Worm (Caenorhabditis elegans): ENCODE data around the gene W06H8.2.

W06H8.2 gene

ce11 chrV:6212566-6212965 is 6.0 kb downstream of the W06H8.2 start:
- TF ChIP-seq mml-1 (tag; optimal IDR thresholded peaks at IDR 0.05): no peak
- no peak for TF ChIP-seq ceh-28 (tag; optimal IDR thresholded peaks at IDR 0.05)
- TF ChIP-seq ceh-16 (tag; optimal IDR thresholded peaks at IDR 0.05): no peak
- no peak for TF ChIP-seq zag-1 (tag; optimal IDR thresholded peaks at IDR 0.05)
- TF ChIP-seq unc-62 (GFP tag; optimal IDR thresholded peaks at IDR 0.05): no peak
- TF ChIP-seq nhr-12 (tag; optimal IDR thresholded peaks at IDR 0.05): no peak
- TF ChIP-seq jun-1 (tag; optimal IDR thresholded peaks at IDR 0.05): no peak
- TF ChIP-seq fkh-10 (GFP tag; optimal IDR thresholded peaks at IDR 0.05): no peak
- no peak for TF ChIP-seq lin-39 (tag; optimal IDR thresholded peaks at IDR 0.05)
- TF ChIP-seq ZK546.5 (tag; optimal IDR thresholded peaks at IDR 0.05): no peak
- TF ChIP-seq nfya-1 (tag; optimal IDR thresholded peaks at IDR 0.05; ENCODE audit: insufficient read depth): no peak
- TF ChIP-seq nhr-67 (tag; optimal IDR thresholded peaks at IDR 0.05): no peak
- no peak for TF ChIP-seq nhr-28 (tag; optimal IDR thresholded peaks at IDR 0.05)
- no peak for TF ChIP-seq pqm-1 (tag; optimal IDR thresholded peaks at IDR 0.05)
- no peak for TF ChIP-seq sea-2 (GFP tag; optimal IDR thresholded peaks at IDR 0.05)
- no peak for TF ChIP-seq unc-39 (tag; optimal IDR thresholded peaks at IDR 0.05)
- no peak for TF ChIP-seq ztf-4 (tag; optimal IDR thresholded peaks at IDR 0.05)
- TF ChIP-seq eor-1 (tag; optimal IDR thresholded peaks at IDR 0.05): no peak

- TF ChIP-seq lin-15B (tag; optimal IDR thresholded peaks at IDR 0.05) (peak; percentile 9), elt-3 (tag; optimal IDR thresholded peaks at IDR 0.05) (no peak), nhr-23 (tag; optimal IDR thresholded peaks at IDR 0.05) (peak; percentile 6), pha-4 (tag; optimal IDR thresholded peaks at IDR 0.05) (peak; percentile 41)
Observed at ce11 chrV:6213216-6213735, 6.7 kb downstream of the W06H8.2 start.

- TF ChIP-seq snpc-4 (tag; optimal IDR thresholded peaks at IDR 0.05): peak; percentile 18
- peak; percentile 53 for TF ChIP-seq nhr-43 (tag; optimal IDR thresholded peaks at IDR 0.05; ENCODE audit: poor library complexity, severe bottlenecking)
- TF ChIP-seq pqm-1 (tag; optimal IDR thresholded peaks at IDR 0.05): peak; percentile 77
- TF ChIP-seq nhr-23 (tag; optimal IDR thresholded peaks at IDR 0.05): peak; percentile 69
- TF ChIP-seq elt-2 (tag; optimal IDR thresholded peaks at IDR 0.05): peak; percentile 10
- TF ChIP-seq jun-1 (tag; optimal IDR thresholded peaks at IDR 0.05): peak; percentile 94
- TF ChIP-seq elt-3 (tag; optimal IDR thresholded peaks at IDR 0.05): no peak
- no peak for TF ChIP-seq ama-1 (optimal IDR thresholded peaks at IDR 0.05)
- TF ChIP-seq egl-27 (tag; optimal IDR thresholded peaks at IDR 0.05): peak; percentile 20
- TF ChIP-seq ceh-28 (tag; optimal IDR thresholded peaks at IDR 0.05): peak; percentile 40
- peak; percentile 9 for TF ChIP-seq lin-15B (tag; optimal IDR thresholded peaks at IDR 0.05)
- TF ChIP-seq nfya-1 (tag; optimal IDR thresholded peaks at IDR 0.05; ENCODE audit: insufficient read depth): peak; percentile 76
- TF ChIP-seq mdl-1 (tag; optimal IDR thresholded peaks at IDR 0.05): peak; percentile 57
- peak; percentile 78 for TF ChIP-seq skn-1 (tag; optimal IDR thresholded peaks at IDR 0.05)
- TF ChIP-seq hmg-11 (tag; optimal IDR thresholded peaks at IDR 0.05): peak; percentile 61
- TF ChIP-seq nhr-25 (tag; optimal IDR thresholded peaks at IDR 0.05): peak; percentile 41
- peak; percentile 6 for TF ChIP-seq R02D3.7 (tag; optimal IDR thresholded peaks at IDR 0.05)
- TF ChIP-seq elt-1 (tag; optimal IDR thresholded peaks at IDR 0.05): no peak
- TF ChIP-seq pha-4 (tag; optimal IDR thresholded peaks at IDR 0.05): peak; percentile 84
- peak; percentile 91 for TF ChIP-seq fos-1 (tag; optimal IDR thresholded peaks at IDR 0.05)
- no peak for TF ChIP-seq daf-12 (tag; optimal IDR thresholded peaks at IDR 0.05)
- peak; percentile 68 for TF ChIP-seq egl-5 (tag; optimal IDR thresholded peaks at IDR 0.05)
- peak; percentile 10 for TF ChIP-seq lin-39 (tag; optimal IDR thresholded peaks at IDR 0.05)
- TF ChIP-seq fkh-10 (GFP tag; optimal IDR thresholded peaks at IDR 0.05): peak; percentile 8
- TF ChIP-seq nhr-76 (tag; optimal IDR thresholded peaks at IDR 0.05): no peak
- TF ChIP-seq nhr-77 (tag; optimal IDR thresholded peaks at IDR 0.05): no peak
- no peak for TF ChIP-seq ztf-11 (tag; optimal IDR thresholded peaks at IDR 0.05)
Observed at ce11 chrV:6213845-6214244, 7.3 kb downstream of the W06H8.2 start.

ce11 chrV:6214465-6214864 is 7.9 kb downstream of the W06H8.2 start:
- TF ChIP-seq nhr-43 (tag; optimal IDR thresholded peaks at IDR 0.05; ENCODE audit: poor library complexity, severe bottlenecking) (no peak), unc-39 (tag; optimal IDR thresholded peaks at IDR 0.05) (no peak), ztf-11 (tag; optimal IDR thresholded peaks at IDR 0.05) (no peak), eor-1 (tag; optimal IDR thresholded peaks at IDR 0.05) (no peak), daf-12 (tag; optimal IDR thresholded peaks at IDR 0.05) (no peak), fkh-10 (GFP tag; optimal IDR thresholded peaks at IDR 0.05) (no peak), snpc-4 (tag; optimal IDR thresholded peaks at IDR 0.05) (no peak), ceh-9 (tag; optimal IDR thresholded peaks at IDR 0.05) (no peak), unc-62 (GFP tag; optimal IDR thresholded peaks at IDR 0.05) (no peak), mdl-1 (tag; optimal IDR thresholded peaks at IDR 0.05) (no peak), sea-2 (GFP tag; optimal IDR thresholded peaks at IDR 0.05) (no peak), ceh-28 (tag; optimal IDR thresholded peaks at IDR 0.05) (no peak), pha-4 (tag; optimal IDR thresholded peaks at IDR 0.05) (no peak), lin-39 (tag; optimal IDR thresholded peaks at IDR 0.05) (no peak), elt-2 (tag; optimal IDR thresholded peaks at IDR 0.05) (no peak), nhr-12 (tag; optimal IDR thresholded peaks at IDR 0.05) (no peak), elt-3 (tag; optimal IDR thresholded peaks at IDR 0.05) (no peak), R02D3.7 (tag; optimal IDR thresholded peaks at IDR 0.05) (no peak), nhr-11 (tag; optimal IDR thresholded peaks at IDR 0.05) (no peak)
